Fruit fly (Drosophila melanogaster) whole organism, prepupa: Measurements from ENCODE around the gene CG4116.
A peak's percentile ranks its signal among the peaks of the same experiment; 100 is the strongest.

Source experiments
- Blimp-1 ChIP-seq: fragments of 200-800 bp; sonication (Bioruptor generic); optimal IDR thresholded peaks from 3 replicates; lab custom pipeline; 2017; ENCODE audit warnings: missing biosample characterization, missing genetic modification characterization, mild to moderate bottlenecking, moderate library complexity, missing genetic modification reagents
- Eip78C ChIP-seq: fragments of 200-800 bp; sonication (Bioruptor generic); peaks from one replicate; lab custom pipeline; 2016; ENCODE audit warnings: missing biosample characterization, missing genetic modification characterization
- Hr39 ChIP-seq: fragments of 200-800 bp; sonication (Bioruptor generic); optimal IDR thresholded peaks from 2 replicates; lab custom pipeline; 2016; ENCODE audit warnings: missing biosample characterization, missing genetic modification characterization
- cyc ChIP-seq: fragments of 200-800 bp; sonication (Bioruptor generic); optimal IDR thresholded peaks from 3 replicates; lab custom pipeline; 2016; ENCODE audit warnings: missing biosample characterization, missing genetic modification characterization
- dsx ChIP-seq: fragments of 200-800 bp; optimal IDR thresholded peaks from 3 replicates; lab custom pipeline; 2019; ENCODE audit warnings: missing biosample characterization, mild to moderate bottlenecking, missing genetic modification characterization, moderate library complexity; ENCODE audit not compliant: poor library complexity, severe bottlenecking
- fd59A ChIP-seq: fragments of 200-800 bp; sonication (Bioruptor generic); optimal IDR thresholded peaks from 2 replicates; lab custom pipeline; 2017; ENCODE audit warnings: missing biosample characterization, mild to moderate bottlenecking, missing genetic modification characterization, missing genetic modification reagents

- TF ChIP-seq Eip78C (GFP tag; lab: Kevin White, UChicago) = peak; percentile 78
- TF ChIP-seq Hr39 (GFP tag; lab: Kevin White, UChicago) = peak; percentile 58
- peak; percentile 48 for TF ChIP-seq fd59A (GFP tag; lab: Kevin White, UChicago)
- TF ChIP-seq dsx = no peak
- TF ChIP-seq Blimp-1 = peak; percentile 70
- TF ChIP-seq cyc (GFP tag; lab: Kevin White, UChicago) = peak; percentile 75
Observed at dm6 chrX:3060066-3060465, 7.3 kb downstream of the CG4116 start.
